Fruit fly (Drosophila melanogaster): ENCODE measurements around the gene Bgb.

Bgb gene

dm6 chr3L:1647276-1647919 is 7.9 kb downstream of the Bgb start, which contains the start of the genes CG17249 and Bro (continued):
- TF ChIP-seq CG9139 (GFP tag; optimal IDR thresholded peaks at IDR 0.05): no peak
- TF ChIP-seq Sox15 (GFP tag; optimal IDR thresholded peaks at IDR 0.05): no peak
- TF ChIP-seq CG6854 (GFP tag; optimal IDR thresholded peaks at IDR 0.05): no peak
- TF ChIP-seq pdm3 (GFP tag; optimal IDR thresholded peaks at IDR 0.05): no peak
- no peak for TF ChIP-seq CG4318 (GFP tag; optimal IDR thresholded peaks at IDR 0.05)
- no peak for TF ChIP-seq salr (GFP tag; optimal IDR thresholded peaks at IDR 0.05)
- TF ChIP-seq Lpt (GFP tag; optimal IDR thresholded peaks at IDR 0.05): no peak
- TF ChIP-seq fkh (GFP tag; optimal IDR thresholded peaks at IDR 0.05): no peak

DNA sequence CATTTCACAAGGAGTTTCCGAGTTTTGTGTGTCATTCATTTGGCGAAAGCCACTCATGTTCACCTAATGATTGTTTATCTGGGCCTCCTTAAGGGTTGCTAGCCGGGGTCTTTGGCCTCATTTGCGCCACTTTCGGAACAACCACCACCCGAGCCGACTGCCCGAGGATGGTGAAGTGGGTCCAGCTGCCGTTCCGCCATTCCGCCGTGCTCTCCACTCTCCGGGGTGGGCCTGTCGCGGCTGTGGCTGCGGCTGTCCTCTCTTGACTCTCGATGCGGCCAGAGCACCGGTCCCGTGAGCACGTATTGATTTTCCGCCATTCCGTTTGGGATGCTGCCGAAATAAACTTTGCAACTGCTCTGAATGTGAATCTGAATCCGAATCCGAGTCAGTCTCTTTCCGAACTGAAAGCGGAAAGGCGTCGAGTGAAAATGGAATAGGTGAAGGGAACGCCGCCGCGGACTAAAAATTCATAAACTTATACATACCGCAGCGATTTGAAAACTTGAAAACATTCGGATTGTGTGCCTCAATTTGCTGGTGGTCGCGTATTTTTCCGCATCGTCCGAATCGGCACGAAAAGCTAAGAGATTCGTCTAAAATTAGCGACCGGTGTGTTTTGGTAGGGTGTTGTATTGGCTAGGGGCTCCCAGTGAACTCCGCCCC is 9.3 kb downstream of the Bgb start, which contains the start of gene CG13920:
TSS of gene CG13920 (plus strand) at position 255 of the 666 bp plus-strand sequence.
- TF ChIP-seq CG11902 (GFP tag; optimal IDR thresholded peaks at IDR 0.05): no peak

dm6 chr3L:1649363-1649762 is 9.9 kb downstream of the Bgb start:
- TF ChIP-seq Gug (GFP tag; IDR thresholded peaks at IDR 0.05) (no peak), Blimp-1 (GFP tag; optimal IDR thresholded peaks at IDR 0.05) (no peak), CG6276 (GFP tag; optimal IDR thresholded peaks at IDR 0.05) (no peak), achi (GFP tag; optimal IDR thresholded peaks at IDR 0.05) (no peak)

- TF ChIP-seq ss (GFP tag; optimal IDR thresholded peaks at IDR 0.05) (no peak), eg (GFP tag; IDR thresholded peaks at IDR 0.05) (peak; percentile 80), CG10669 (GFP tag; optimal IDR thresholded peaks at IDR 0.05) (no peak), fd85E (GFP tag; optimal IDR thresholded peaks at IDR 0.05) (no peak), CG32006 (GFP tag; optimal IDR thresholded peaks at IDR 0.05) (no peak), Lpt (GFP tag; optimal IDR thresholded peaks at IDR 0.05) (peak; percentile 42), CG10631 (GFP tag; optimal IDR thresholded peaks at IDR 0.05) (no peak), Eip75B (GFP tag; optimal IDR thresholded peaks at IDR 0.05) (no peak), Hr4 (GFP tag; optimal IDR thresholded peaks at IDR 0.05) (no peak), CG11294 (GFP tag; IDR thresholded peaks at IDR 0.05) (no peak), CG8632 (GFP tag; optimal IDR thresholded peaks at IDR 0.05) (no peak), dac (GFP tag; optimal IDR thresholded peaks at IDR 0.05) (no peak), Smox (GFP tag; optimal IDR thresholded peaks at IDR 0.05) (no peak), Gug (GFP tag; IDR thresholded peaks at IDR 0.05) (peak; percentile 13; the same call in 1 of the 2 replicates), esn (GFP tag; optimal IDR thresholded peaks at IDR 0.05) (no peak), topi (GFP tag; optimal IDR thresholded peaks at IDR 0.05) (no peak), CG6276 (GFP tag; optimal IDR thresholded peaks at IDR 0.05) (peak; percentile 90), Sox102F (GFP tag; optimal IDR thresholded peaks at IDR 0.05) (no peak), CG11762 (GFP tag; optimal IDR thresholded peaks at IDR 0.05; ENCODE audit: insufficient read depth) (peak; percentile 21), CG1621 (tag; optimal IDR thresholded peaks at IDR 0.05) (peak; percentile 80), vri (GFP tag; optimal IDR thresholded peaks at IDR 0.05) (no peak), net (GFP tag; optimal IDR thresholded peaks at IDR 0.05) (peak; percentile 79), CG6792 (GFP tag; optimal IDR thresholded peaks at IDR 0.05) (no peak), CG7368 (GFP tag; optimal IDR thresholded peaks at IDR 0.05) (peak; percentile 9), fd59A (GFP tag; optimal IDR thresholded peaks at IDR 0.05) (no peak), CG16779 (tag; optimal IDR thresholded peaks at IDR 0.05) (peak; percentile 75), CG3919 (GFP tag; optimal IDR thresholded peaks at IDR 0.05) (no peak), achi (GFP tag; optimal IDR thresholded peaks at IDR 0.05) (no peak), dsx (GFP tag; optimal IDR thresholded peaks at IDR 0.05; ENCODE audit: poor library complexity, severe bottlenecking) (no peak), OdsH (GFP tag; optimal IDR thresholded peaks at IDR 0.05) (no peak), Hr38 (GFP tag; optimal IDR thresholded peaks at IDR 0.05) (no peak), CG6163 (GFP tag; IDR thresholded peaks at IDR 0.05) (peak; percentile 35; the same call in 1 of the 3 replicates), Sox14 (GFP tag; optimal IDR thresholded peaks at IDR 0.05) (no peak), Eip93F (GFP tag; optimal IDR thresholded peaks at IDR 0.05) (no peak)
Measured at dm6 chr3L:1652700-1653200, 13.2 kb downstream of the Bgb start, which contains the start of the genes CG7970 and Vta1. CG7970 (plus strand) TSS chr3L:1652750. Vta1 (minus strand) TSS chr3L:1652900.

Data from whole organism, prepupa.